Fruit fly (Drosophila melanogaster) whole organism, embryonic: ENCODE data around the gene Rpp14a.

Source experiments
- Abd-B ChIP-seq: fragments of 200-800 bp; sonication (Bioruptor generic); optimal IDR thresholded peaks from 2 replicates; lab custom pipeline; 2018; ENCODE audit warnings: missing biosample characterization, mild to moderate bottlenecking, missing genetic modification characterization, moderate library complexity
- BtbVII ChIP-seq: fragments of 200-800 bp; sonication (Bioruptor generic); optimal IDR thresholded peaks from 3 replicates; lab custom pipeline; 2017; ENCODE audit warnings: missing biosample characterization, mild to moderate bottlenecking, missing genetic modification characterization
- C15 ChIP-seq: fragments of 200-800 bp; sonication (Bioruptor generic); IDR thresholded peaks from 3 replicates; pipeline ENCODE4 v1.3.6; 2022; ENCODE audit warnings: missing biosample characterization, missing genetic modification characterization
- CG10274 ChIP-seq: fragments of 200-800 bp; sonication (Bioruptor generic); optimal IDR thresholded peaks from 3 replicates; lab custom pipeline; 2017; ENCODE audit warnings: missing biosample characterization, mild to moderate bottlenecking, missing genetic modification characterization
- CG11093 ChIP-seq: fragments of 200-800 bp; sonication (Bioruptor generic); IDR thresholded peaks from 3 replicates; pipeline ENCODE4 v1.3.6; 2022; ENCODE audit warnings: missing biosample characterization, missing genetic modification characterization
- CG12236 ChIP-seq: fragments of 200-800 bp; sonication (Bioruptor generic); optimal IDR thresholded peaks from 2 replicates; lab custom pipeline; 2016; ENCODE audit warnings: missing biosample characterization, missing genetic modification characterization
- CG12942 ChIP-seq: fragments of 200-800 bp; sonication (Bioruptor generic); optimal IDR thresholded peaks from 3 replicates; lab custom pipeline; 2016; ENCODE audit warnings: missing biosample characterization, missing genetic modification characterization
- CG13424 ChIP-seq: fragments of 200-800 bp; sonication (Bioruptor generic); optimal IDR thresholded peaks from 2 replicates; lab custom pipeline; 2019; ENCODE audit warnings: missing biosample characterization, mild to moderate bottlenecking, missing genetic modification characterization, moderate library complexity
- CG13624 ChIP-seq: fragments of 200-800 bp; sonication (Bioruptor generic); optimal IDR thresholded peaks from 2 replicates; lab custom pipeline; 2016; ENCODE audit warnings: missing biosample characterization, missing genetic modification characterization
- CG13894 ChIP-seq: fragments of 200-800 bp; sonication (Bioruptor generic); optimal IDR thresholded peaks from 3 replicates; lab custom pipeline; 2018; ENCODE audit warnings: missing biosample characterization, mild to moderate bottlenecking, missing genetic modification characterization, moderate library complexity
- CG1603 ChIP-seq: fragments of 200-800 bp; sonication (Bioruptor generic); optimal IDR thresholded peaks from 2 replicates; lab custom pipeline; 2019; ENCODE audit warnings: missing biosample characterization, mild to moderate bottlenecking, missing genetic modification characterization, moderate library complexity
- CG1647 ChIP-seq: fragments of 200-800 bp; sonication (Bioruptor generic); optimal IDR thresholded peaks from 3 replicates; lab custom pipeline; 2016; ENCODE audit warnings: missing biosample characterization, missing genetic modification characterization
- CG17186 ChIP-seq: fragments of 200-800 bp; sonication (Bioruptor generic); optimal IDR thresholded peaks from 3 replicates; lab custom pipeline; 2017; ENCODE audit warnings: missing biosample characterization, missing genetic modification reagents, missing genetic modification characterization
- CG17802 ChIP-seq: fragments of 200-800 bp; sonication (Bioruptor generic); optimal IDR thresholded peaks from 2 replicates; lab custom pipeline; 2018; ENCODE audit warnings: missing biosample characterization, mild to moderate bottlenecking, missing genetic modification characterization, moderate library complexity
- CG18764 ChIP-seq: fragments of 200-800 bp; sonication (Bioruptor generic); optimal IDR thresholded peaks from 3 replicates; lab custom pipeline; 2016; ENCODE audit warnings: missing biosample characterization, missing genetic modification characterization
- CG2129 ChIP-seq: fragments of 200-800 bp; sonication (Bioruptor generic); IDR thresholded peaks from 2 replicates; pipeline ENCODE4 v1.3.6; 2022; ENCODE audit warnings: missing biosample characterization, missing genetic modification characterization; ENCODE audit not compliant: partially characterized antibody
- CG32767 ChIP-seq: fragments of 200-800 bp; sonication (Bioruptor generic); IDR thresholded peaks from 2 replicates; pipeline ENCODE4 v1.3.6; 2022; ENCODE audit warnings: missing biosample characterization, missing genetic modification characterization
- CG9797 ChIP-seq: fragments of 200-800 bp; sonication (Bioruptor generic); optimal IDR thresholded peaks from 3 replicates; lab custom pipeline; 2018; ENCODE audit warnings: missing biosample characterization, mild to moderate bottlenecking, missing genetic modification characterization
- H15 ChIP-seq: fragments of 200-800 bp; sonication (Bioruptor generic); IDR thresholded peaks from 3 replicates; pipeline ENCODE4 v1.3.6; 2022; ENCODE audit warnings: missing biosample characterization, missing genetic modification characterization
- Lim3 ChIP-seq: fragments of 200-800 bp; sonication (Bioruptor generic); IDR thresholded peaks from 2 replicates; pipeline ENCODE4 v1.3.6; 2022; ENCODE audit warnings: missing biosample characterization, missing genetic modification characterization
- Oaz ChIP-seq: fragments of 200-800 bp; sonication (Bioruptor generic); IDR thresholded peaks from 2 replicates; pipeline ENCODE4 v1.3.6; 2022; ENCODE audit warnings: missing biosample characterization, missing genetic modification characterization
- Scr ChIP-seq: fragments of 200-800 bp; sonication (Bioruptor generic); IDR thresholded peaks from 2 replicates; pipeline ENCODE4 v1.3.6; 2022; ENCODE audit warnings: missing biosample characterization, missing genetic modification characterization; ENCODE audit not compliant: partially characterized antibody
- Sry-δ ChIP-seq: fragments of 200-800 bp; sonication (Bioruptor generic); optimal IDR thresholded peaks from 2 replicates; lab custom pipeline; 2016; ENCODE audit warnings: missing biosample characterization, missing genetic modification characterization
- Taf1 ChIP-seq: fragments of 200-800 bp; sonication (Bioruptor generic); IDR thresholded peaks from 2 replicates; pipeline ENCODE4 v1.3.6; 2022; ENCODE audit warnings: missing biosample characterization, missing genetic modification characterization
- Tbp ChIP-seq: fragments of >200 bp; optimal IDR thresholded peaks from 2 replicates; lab custom pipeline; 2018; ENCODE audit warnings: missing biosample characterization, missing genetic modification characterization
- Xrp1 ChIP-seq: fragments of 200-800 bp; sonication (Bioruptor generic); IDR thresholded peaks from 2 replicates; pipeline ENCODE4 v1.3.6; 2022; ENCODE audit warnings: missing biosample characterization, missing genetic modification characterization
- amos ChIP-seq: fragments of 200-800 bp; sonication (Bioruptor generic); IDR thresholded peaks from 2 replicates; pipeline ENCODE4 v1.3.6; 2022; ENCODE audit warnings: missing biosample characterization, missing genetic modification characterization; ENCODE audit not compliant: partially characterized antibody
- bab2 ChIP-seq: fragments of 200-800 bp; sonication (Bioruptor generic); optimal IDR thresholded peaks from 2 replicates; lab custom pipeline; 2016; ENCODE audit warnings: missing biosample characterization, missing genetic modification characterization
- bcd ChIP-seq: fragments of 200-800 bp; sonication (Bioruptor generic); optimal IDR thresholded peaks from 2 replicates; lab custom pipeline; 2017; ENCODE audit warnings: missing biosample characterization, mild to moderate bottlenecking, missing genetic modification characterization
- bowl ChIP-seq: fragments of 200-800 bp; sonication (Bioruptor generic); IDR thresholded peaks from 2 replicates; pipeline ENCODE4 v1.3.6; 2022; ENCODE audit warnings: missing biosample characterization, missing genetic modification characterization
- chif ChIP-seq, 2 experiments: fragments of 200-800 bp; sonication (Bioruptor generic); optimal IDR thresholded peaks; 3 replicates each; lab custom pipeline; 2016; ENCODE audit warnings: missing biosample characterization in 2 of 2, missing genetic modification characterization in 2 of 2
- chn ChIP-seq: fragments of 200-800 bp; sonication (Bioruptor generic); optimal IDR thresholded peaks from 2 replicates; lab custom pipeline; 2016; ENCODE audit warnings: missing biosample characterization, missing genetic modification characterization
- corto ChIP-seq: fragments of 200-800 bp; sonication (Bioruptor generic); optimal IDR thresholded peaks from 2 replicates; lab custom pipeline; 2016; ENCODE audit warnings: missing biosample characterization, mild to moderate bottlenecking, missing genetic modification characterization, moderate library complexity
- crc ChIP-seq: fragments of 200-800 bp; sonication (Bioruptor generic); optimal IDR thresholded peaks from 2 replicates; lab custom pipeline; 2016; ENCODE audit warnings: missing biosample characterization, missing genetic modification characterization
- eyg ChIP-seq: fragments of 200-800 bp; sonication (Bioruptor generic); optimal IDR thresholded peaks from 3 replicates; lab custom pipeline; 2016; ENCODE audit warnings: missing biosample characterization, missing genetic modification characterization
- fd64A ChIP-seq: fragments of 200-800 bp; sonication (Bioruptor generic); optimal IDR thresholded peaks from 3 replicates; lab custom pipeline; 2018; ENCODE audit warnings: missing biosample characterization, mild to moderate bottlenecking, missing genetic modification characterization
- gce ChIP-seq: fragments of 200-800 bp; sonication (Bioruptor generic); IDR thresholded peaks from 3 replicates; pipeline ENCODE4 v1.3.6; 2022; ENCODE audit warnings: missing biosample characterization, missing genetic modification characterization
- gfzf ChIP-seq: fragments of 200-800 bp; sonication (Bioruptor generic); optimal IDR thresholded peaks from 2 replicates; lab custom pipeline; 2016; ENCODE audit warnings: missing biosample characterization, mild to moderate bottlenecking, missing genetic modification characterization, moderate library complexity
- ham ChIP-seq: fragments of 200-800 bp; sonication (Bioruptor generic); IDR thresholded peaks from 2 replicates; pipeline ENCODE4 v1.3.6; 2022; ENCODE audit warnings: missing biosample characterization, missing genetic modification characterization
- jing ChIP-seq: fragments of 200-800 bp; sonication (Bioruptor generic); optimal IDR thresholded peaks from 2 replicates; lab custom pipeline; 2018; ENCODE audit warnings: missing biosample characterization, mild to moderate bottlenecking, missing genetic modification characterization
- lola ChIP-seq, 3 experiments: fragments of >200 bp in 2 of 3; fragments of 200-800 bp in 1 of 3; sonication (Bioruptor generic) in 1 of 3; optimal IDR thresholded peaks; 2 replicates each; lab custom pipeline; 2017 to 2019; ENCODE audit warnings: missing biosample characterization in 3 of 3, missing genetic modification characterization in 3 of 3, mild to moderate bottlenecking in 1 of 3, moderate library complexity in 1 of 3
- nau ChIP-seq: fragments of 200-800 bp; sonication (Bioruptor generic); optimal IDR thresholded peaks from 3 replicates; lab custom pipeline; 2017; ENCODE audit warnings: missing biosample characterization, mild to moderate bottlenecking, missing genetic modification characterization, missing genetic modification reagents
- nerfin-1 ChIP-seq: fragments of 200-800 bp; sonication (Bioruptor generic); optimal IDR thresholded peaks from 3 replicates; lab custom pipeline; 2019; ENCODE audit warnings: missing biosample characterization, mild to moderate bottlenecking, missing genetic modification characterization, moderate library complexity
- nerfin-2 ChIP-seq: fragments of 200-800 bp; sonication (Bioruptor generic); IDR thresholded peaks from 2 replicates; pipeline ENCODE4 v1.3.6; 2022; ENCODE audit warnings: missing biosample characterization, missing genetic modification characterization; ENCODE audit not compliant: partially characterized antibody
- otp ChIP-seq: fragments of 200-800 bp; sonication (Bioruptor generic); IDR thresholded peaks from 3 replicates; pipeline ENCODE4, ENCODE4 v1.3.6; 2022; ENCODE audit warnings: missing biosample characterization, missing genetic modification characterization
- pnt ChIP-seq: fragments of 200-800 bp; sonication (Bioruptor generic); optimal IDR thresholded peaks from 3 replicates; lab custom pipeline; 2016; ENCODE audit warnings: missing biosample characterization, missing genetic modification characterization
- ranshi ChIP-seq: fragments of 200-800 bp; sonication (Bioruptor generic); IDR thresholded peaks from 2 replicates; pipeline ENCODE4 v1.3.6; 2022; ENCODE audit warnings: missing biosample characterization, missing genetic modification characterization
- slp2 ChIP-seq: fragments of 200-800 bp; sonication (Bioruptor generic); optimal IDR thresholded peaks from 2 replicates; lab custom pipeline; 2016; ENCODE audit warnings: missing biosample characterization, missing genetic modification characterization
- sna ChIP-seq: fragments of 200-800 bp; sonication (Bioruptor generic); IDR thresholded peaks from 2 replicates; pipeline ENCODE4 v1.3.6; 2022; ENCODE audit warnings: missing biosample characterization, missing genetic modification characterization; ENCODE audit not compliant: partially characterized antibody
- tin ChIP-seq: fragments of 200-800 bp; sonication (Bioruptor generic); optimal IDR thresholded peaks from 3 replicates; lab custom pipeline; 2016; ENCODE audit warnings: missing biosample characterization, missing genetic modification characterization
- vnd ChIP-seq: fragments of 200-800 bp; sonication (Bioruptor generic); IDR thresholded peaks from 3 replicates; pipeline ENCODE4 v1.3.6; 2022; ENCODE audit warnings: missing biosample characterization, missing genetic modification characterization; ENCODE audit not compliant: partially characterized antibody
- vvl ChIP-seq: fragments of 200-800 bp; sonication (Bioruptor generic); IDR thresholded peaks from 2 replicates; pipeline ENCODE4 v1.3.6; 2022; ENCODE audit warnings: missing biosample characterization, missing genetic modification characterization

Gene Rpp14a

dm6 chr3R:30036609-30037008, 20.1 kb upstream of the Rpp14a start, which contains the start of gene ZIPIC (continued):
- TF ChIP-seq Oaz (GFP tag; lab: Robert Waterston, UW) (no peak), bowl (GFP tag; lab: Robert Waterston, UW) (no peak), chif (GFP tag; optimal IDR thresholded peaks at IDR 0.05; lab: Kevin White, UChicago) (no peak), nau (GFP tag; lab: Kevin White, UChicago) (no peak), Abd-B (no peak), gce (GFP tag; lab: Robert Waterston, UW) (no peak), CG13624 (GFP tag; lab: Kevin White, UChicago) (no peak), Taf1 (no peak), Scr (GFP tag; lab: Robert Waterston, UW) (peak; percentile 42; the same call in 1 of the 2 replicates), CG32767 (GFP tag; lab: Robert Waterston, UW) (no peak), vnd (GFP tag; lab: Robert Waterston, UW) (no peak), Xrp1 (GFP tag; lab: Robert Waterston, UW) (no peak), CG18764 (GFP tag; lab: Kevin White, UChicago) (no peak), H15 (GFP tag; lab: Robert Waterston, UW) (no peak), CG1647 (GFP tag; lab: Kevin White, UChicago) (no peak), tin (no peak), sna (GFP tag; lab: Robert Waterston, UW) (peak; percentile 61; the same call in 1 of the 2 replicates), chn (GFP tag; lab: Kevin White, UChicago) (no peak), CG13424 (tag; lab: Kevin White, UChicago) (no peak), CG12236 (no peak), ranshi (GFP tag; lab: Robert Waterston, UW) (no peak), fd64A (GFP tag; lab: Kevin White, UChicago) (no peak), CG2129 (GFP tag; lab: Robert Waterston, UW) (no peak), CG11093 (GFP tag; lab: Robert Waterston, UW) (no peak), jing (GFP tag; lab: Kevin White, UChicago) (no peak), amos (peak; percentile 61; the same call in 1 of the 2 replicates), bab2 (GFP tag; lab: Kevin White, UChicago) (no peak), nerfin-2 (GFP tag; lab: Robert Waterston, UW) (peak; percentile 48; the same call in 1 of the 2 replicates), Sry-δ (GFP tag; lab: Kevin White, UChicago) (peak; percentile 61), nerfin-1 (tag; lab: Kevin White, UChicago) (no peak), Lim3 (GFP tag; lab: Robert Waterston, UW) (no peak), CG13894 (tag; lab: Kevin White, UChicago) (no peak), CG1603 (no peak), pnt (GFP tag; lab: Kevin White, UChicago) (no peak), lola (GFP tag; optimal IDR thresholded peaks at IDR 0.05; lab: Kevin White, UChicago) (no peak), corto (GFP tag; lab: Kevin White, UChicago) (no peak), Tbp (GFP tag; lab: Kevin White, UChicago) (no peak), CG17802 (tag; lab: Kevin White, UChicago) (no peak), crc (no peak), bcd (GFP tag; lab: Kevin White, UChicago) (no peak), slp2 (GFP tag; lab: Kevin White, UChicago) (no peak), BtbVII (GFP tag; lab: Kevin White, UChicago) (no peak), eyg (GFP tag; lab: Kevin White, UChicago) (no peak), C15 (GFP tag; lab: Robert Waterston, UW) (no peak), gfzf (GFP tag; lab: Kevin White, UChicago) (peak; percentile 50), CG10274 (GFP tag; lab: Kevin White, UChicago) (no peak), otp (no peak), CG12942 (GFP tag; lab: Kevin White, UChicago) (no peak), CG17186 (GFP tag; lab: Kevin White, UChicago) (peak; percentile 23), CG9797 (GFP tag; lab: Kevin White, UChicago) (peak; percentile 64), ham (no peak), vvl (no peak)
